Worm (Caenorhabditis elegans) whole organism, late embryonic: ENCODE results near the gene F46C5.10.
A peak's percentile ranks its signal among the peaks of the same experiment; 100 is the strongest.

Source experiments
- C38D4.7 ChIP-seq: fragments of 200-800 bp; sonication (Bioruptor generic); optimal IDR thresholded peaks from 2 replicates; lab custom pipeline; 2018; ENCODE audit warnings: mild to moderate bottlenecking, missing genetic modification characterization, moderate library complexity, missing compliant biosample characterization
- F13H6.1 ChIP-seq: sonication (generic microtip); optimal IDR thresholded peaks from 2 replicates; lab custom pipeline; 2016; ENCODE audit warnings: missing genetic modification characterization, missing compliant biosample characterization
- K02D7.2 ChIP-seq: sonication (generic microtip); optimal IDR thresholded peaks from 2 replicates; lab custom pipeline; 2017; ENCODE audit warnings: mild to moderate bottlenecking, missing genetic modification characterization, missing compliant biosample characterization
- K09A11.1 ChIP-seq: sonication (generic microtip); optimal IDR thresholded peaks from 2 replicates; lab custom pipeline; 2017; ENCODE audit warnings: antibody characterized with exemption, mild to moderate bottlenecking, missing genetic modification characterization, missing compliant biosample characterization; ENCODE audit not compliant: insufficient read depth
- Y22D7AL.16 ChIP-seq: sonication (generic microtip); optimal IDR thresholded peaks from 2 replicates; lab custom pipeline; 2016; ENCODE audit warnings: missing genetic modification characterization, missing compliant biosample characterization
- ceh-14 ChIP-seq: sonication (generic microtip); optimal IDR thresholded peaks from 2 replicates; lab custom pipeline; 2016; ENCODE audit warnings: missing genotype, missing genetic modification characterization, missing compliant biosample characterization
- ceh-2 ChIP-seq: sonication (generic microtip); optimal IDR thresholded peaks from 2 replicates; lab custom pipeline; 2016; ENCODE audit warnings: missing genotype, missing genetic modification characterization, missing compliant biosample characterization
- ceh-22 ChIP-seq: sonication (generic microtip); optimal IDR thresholded peaks from 2 replicates; lab custom pipeline; 2017; ENCODE audit warnings: missing biosample characterization, missing genetic modification characterization
- ceh-24 ChIP-seq: sonication (generic microtip); optimal IDR thresholded peaks from 2 replicates; lab custom pipeline; 2016; ENCODE audit warnings: mild to moderate bottlenecking, missing genetic modification characterization, missing compliant biosample characterization
- ceh-31 ChIP-seq: sonication (generic microtip); optimal IDR thresholded peaks from 2 replicates; lab custom pipeline; 2016; ENCODE audit warnings: missing genetic modification characterization, missing compliant biosample characterization
- ceh-34 ChIP-seq: sonication (generic microtip); optimal IDR thresholded peaks from 2 replicates; lab custom pipeline; 2016; ENCODE audit warnings: mild to moderate bottlenecking, missing genetic modification characterization, missing compliant biosample characterization
- ceh-45 ChIP-seq: fragments of 200-800 bp; sonication (Bioruptor generic); IDR thresholded peaks from 2 replicates; pipeline ENCODE4 v1.3.6; 2022; ENCODE audit warnings: missing genetic modification reagents, missing genetic modification characterization, missing compliant biosample characterization
- ceh-48 ChIP-seq: sonication (generic microtip); optimal IDR thresholded peaks from 2 replicates; lab custom pipeline; 2016; ENCODE audit warnings: missing genetic modification characterization, inconsistent platforms, missing compliant biosample characterization
- ceh-6 ChIP-seq: fragments of 200-800 bp; sonication (Bioruptor generic); optimal IDR thresholded peaks from 2 replicates; lab custom pipeline; 2018; ENCODE audit warnings: mild to moderate bottlenecking, missing genetic modification characterization, missing compliant biosample characterization
- ceh-9 ChIP-seq: sonication (generic microtip); optimal IDR thresholded peaks from 2 replicates; lab custom pipeline; 2016; ENCODE audit warnings: mild to moderate bottlenecking, missing genetic modification characterization, inconsistent platforms, missing compliant biosample characterization
- che-1 ChIP-seq: sonication (generic microtip); optimal IDR thresholded peaks from 2 replicates; lab custom pipeline; 2016; ENCODE audit warnings: mild to moderate bottlenecking, missing genetic modification characterization, missing compliant biosample characterization
- elt-2 ChIP-seq: sonication (generic microtip); optimal IDR thresholded peaks from 2 replicates; lab custom pipeline; 2016; ENCODE audit warnings: missing genetic modification reagents, missing genetic modification characterization, missing compliant biosample characterization
- elt-4 ChIP-seq: sonication (generic microtip); optimal IDR thresholded peaks from 2 replicates; lab custom pipeline; 2016; ENCODE audit warnings: missing genetic modification characterization, missing compliant biosample characterization
- ets-4 ChIP-seq: sonication (generic microtip); optimal IDR thresholded peaks from 2 replicates; lab custom pipeline; 2016; ENCODE audit warnings: missing genetic modification characterization, missing compliant biosample characterization
- fkh-10 ChIP-seq: fragments of 150-350 bp; optimal IDR thresholded peaks from 2 replicates; lab custom pipeline; 2014; ENCODE audit warnings: missing biosample characterization, missing genetic modification reagents, missing genetic modification characterization
- gmeb-2 ChIP-seq: sonication (generic microtip); optimal IDR thresholded peaks from 2 replicates; lab custom pipeline; 2016; ENCODE audit warnings: missing genetic modification characterization, inconsistent platforms, missing compliant biosample characterization
- hlh-13 ChIP-seq: fragments of 200-800 bp; sonication (Bioruptor generic); optimal IDR thresholded peaks from 2 replicates; lab custom pipeline; 2018; ENCODE audit warnings: mild to moderate bottlenecking, missing genetic modification characterization, missing compliant biosample characterization
- lin-11 ChIP-seq: fragments of 200-800 bp; sonication (Bioruptor generic); optimal IDR thresholded peaks from 2 replicates; lab custom pipeline; 2018; ENCODE audit warnings: mild to moderate bottlenecking, missing genetic modification characterization, missing compliant biosample characterization
- madf-2 ChIP-seq: sonication (generic microtip); optimal IDR thresholded peaks from 2 replicates; lab custom pipeline; 2017; ENCODE audit warnings: missing genetic modification characterization, missing compliant biosample characterization
- nhr-11 ChIP-seq: fragments of 150-350 bp; optimal IDR thresholded peaks from 2 replicates; lab custom pipeline; 2014; ENCODE audit warnings: missing biosample characterization, missing genetic modification characterization
- nhr-232 ChIP-seq: sonication (generic microtip); optimal IDR thresholded peaks from 2 replicates; lab custom pipeline; 2016; ENCODE audit warnings: missing genetic modification characterization, missing compliant biosample characterization
- npax-4 ChIP-seq: sonication (generic microtip); optimal IDR thresholded peaks from 2 replicates; lab custom pipeline; 2016; ENCODE audit warnings: missing genetic modification characterization, missing compliant biosample characterization
- pag-3 ChIP-seq: sonication (generic microtip); optimal IDR thresholded peaks from 2 replicates; lab custom pipeline; 2016; ENCODE audit warnings: missing compliant biosample characterization, missing genetic modification characterization, borderline replicate concordance
- pha-4 ChIP-seq: fragments of 150-350 bp; optimal IDR thresholded peaks from 2 replicates; lab custom pipeline; 2018; ENCODE audit warnings: missing biosample characterization, missing genetic modification reagents, missing genetic modification characterization
- pqm-1 ChIP-seq: sonication (generic microtip); optimal IDR thresholded peaks from 2 replicates; lab custom pipeline; 2016; ENCODE audit warnings: missing genetic modification characterization, missing compliant biosample characterization
- pros-1 ChIP-seq: fragments of 150-350 bp; optimal IDR thresholded peaks from 2 replicates; lab custom pipeline; 2014; ENCODE audit warnings: missing biosample characterization, missing genetic modification reagents, missing genetic modification characterization
- rnt-1 ChIP-seq: sonication (generic microtip); optimal IDR thresholded peaks from 2 replicates; lab custom pipeline; 2016; ENCODE audit warnings: missing genetic modification characterization, missing compliant biosample characterization
- sdc-2 ChIP-seq: sonication (generic microtip); optimal IDR thresholded peaks from 2 replicates; lab custom pipeline; 2016; ENCODE audit warnings: missing genotype, missing genetic modification characterization, missing compliant biosample characterization
- sox-2 ChIP-seq: fragments of 200-800 bp; sonication (Bioruptor generic); IDR thresholded peaks from 2 replicates; pipeline ENCODE4 v1.3.6; 2022; ENCODE audit warnings: missing genetic modification reagents, missing genetic modification characterization, missing compliant biosample characterization
- sox-4 ChIP-seq: sonication (generic microtip); optimal IDR thresholded peaks from 2 replicates; lab custom pipeline; 2017; ENCODE audit warnings: mild to moderate bottlenecking, missing genetic modification characterization, inconsistent platforms, missing compliant biosample characterization
- syd-9 ChIP-seq: sonication (generic microtip); optimal IDR thresholded peaks from 2 replicates; lab custom pipeline; 2016; ENCODE audit warnings: mild to moderate bottlenecking, missing genetic modification characterization, moderate library complexity, missing compliant biosample characterization
- ttx-3 ChIP-seq: sonication (generic microtip); optimal IDR thresholded peaks from 2 replicates; lab custom pipeline; 2016; ENCODE audit warnings: missing genetic modification reagents, missing genetic modification characterization, missing compliant biosample characterization
- unc-3 ChIP-seq, 2 experiments: fragments of 200-800 bp in 1 of 2; sonication (Bioruptor generic) in 1 of 2; sonication (generic microtip) in 1 of 2; conservative IDR thresholded peaks in 1 of 2; optimal IDR thresholded peaks in 1 of 2; 2 replicates each; pipeline versions ENCODE4 v1.3.6 to Lab custom; 2016 to 2022; ENCODE audit warnings: missing compliant biosample characterization in 2 of 2, missing genetic modification characterization in 2 of 2, missing genetic modification reagents in 1 of 2
- unc-42 ChIP-seq: sonication (generic microtip); optimal IDR thresholded peaks from 2 replicates; lab custom pipeline; 2016; ENCODE audit warnings: missing genotype, missing genetic modification characterization, missing compliant biosample characterization
- unc-86 ChIP-seq: sonication (generic microtip); optimal IDR thresholded peaks from 2 replicates; lab custom pipeline; 2016; ENCODE audit warnings: missing genetic modification characterization, missing compliant biosample characterization

Gene F46C5.10

ce11 chrII:8818978-8819896, at the start of gene F46C5.10:
Gene F46C5.10, minus strand, starts transcription at chrII:8819028.
- TF ChIP-seq C38D4.7 (GFP tag; lab: Kevin White, UChicago), result no peak
- TF ChIP-seq, all 69 proteins: peak for 0

ce11 chrII:8866844-8867243, 48.0 kb upstream of the F46C5.10 start:
- TF ChIP-seq unc-3 (GFP tag; conservative IDR thresholded peaks at IDR 0.05; lab: Robert Waterston, UW) (no peak), unc-3 (tag; optimal IDR thresholded peaks at IDR 0.05; lab: Kevin White, UChicago) (no peak), elt-2 (peak; percentile 4), ceh-45 (GFP tag; lab: Robert Waterston, UW) (no peak)

- no peak for TF ChIP-seq fkh-10 (GFP tag; lab: Kevin White, UChicago)
- no peak for TF ChIP-seq ceh-14 (tag; lab: Kevin White, UChicago)
- no peak for TF ChIP-seq nhr-11
- no peak for TF ChIP-seq ceh-9 (tag; lab: Kevin White, UChicago)
- no peak for TF ChIP-seq ceh-31 (tag; lab: Kevin White, UChicago)
Observed at ce11 chrII:8865078-8865477, 46.2 kb upstream of the F46C5.10 start, which contains the start of gene npr-20. Gene npr-20, minus strand, starts transcription at chrII:8865178.

ce11 chrII:8859596-8859995, 40.8 kb upstream of the F46C5.10 start, which contains the start of gene snb-6:
Gene snb-6, minus strand, starts transcription at chrII:8859696.
- TF ChIP-seq pros-1 (tag; lab: Kevin White, UChicago) (no peak), C38D4.7 (GFP tag; lab: Kevin White, UChicago) (no peak), ets-4 (tag; lab: Kevin White, UChicago) (no peak), sdc-2 (tag; lab: Kevin White, UChicago) (no peak), pag-3 (tag; lab: Kevin White, UChicago) (no peak), pha-4 (tag; lab: Kevin White, UChicago) (no peak), fkh-10 (GFP tag; lab: Kevin White, UChicago) (no peak), Y22D7AL.16 (no peak), lin-11 (no peak), F13H6.1 (no peak), sox-2 (GFP tag; lab: Robert Waterston, UW) (no peak), ceh-2 (tag; lab: Kevin White, UChicago) (no peak), hlh-13 (GFP tag; lab: Kevin White, UChicago) (no peak), ceh-48 (tag; lab: Kevin White, UChicago) (no peak)

ce11 chrII:8857074-8857473, 38.2 kb upstream of the F46C5.10 start:
- TF ChIP-seq rnt-1 (tag; lab: Kevin White, UChicago) (no peak), F13H6.1 (no peak), nhr-232 (no peak), ceh-14 (tag; lab: Kevin White, UChicago) (no peak), nhr-11 (no peak), Y22D7AL.16 (no peak), ceh-6 (no peak), C38D4.7 (GFP tag; lab: Kevin White, UChicago) (no peak), che-1 (no peak), ceh-34 (tag; lab: Kevin White, UChicago) (no peak), ceh-31 (tag; lab: Kevin White, UChicago) (no peak), gmeb-2 (tag; lab: Kevin White, UChicago) (no peak), pqm-1 (tag; lab: Kevin White, UChicago) (no peak)
- TF ChIP-seq, all 69 proteins: peak for 0

- TF ChIP-seq elt-4 (tag; lab: Kevin White, UChicago) (no peak), ceh-9 (tag; lab: Kevin White, UChicago) (no peak), K02D7.2 (tag; lab: Kevin White, UChicago) (no peak), unc-86 (tag; lab: Kevin White, UChicago) (no peak), elt-2 (no peak), ceh-22 (no peak), K09A11.1 (tag; lab: Kevin White, UChicago) (no peak), ceh-34 (tag; lab: Kevin White, UChicago) (no peak), nhr-232 (no peak), syd-9 (tag; lab: Kevin White, UChicago) (no peak), fkh-10 (GFP tag; lab: Kevin White, UChicago) (no peak), ceh-24 (tag; lab: Kevin White, UChicago) (no peak), ttx-3 (tag; lab: Kevin White, UChicago) (no peak), madf-2 (tag; lab: Kevin White, UChicago) (no peak), sox-4 (no peak), unc-42 (tag; lab: Kevin White, UChicago) (no peak), npax-4 (tag; lab: Kevin White, UChicago) (no peak), che-1 (no peak)
Observed at ce11 chrII:8856524-8856923, 37.7 kb upstream of the F46C5.10 start.
